Worm (Caenorhabditis elegans) whole organism, L4 larva: ENCODE data around the gene F45E12.5.

Experiments
- F10B5.3 ChIP-seq: sonication (generic microtip); optimal IDR thresholded peaks from 2 replicates; lab custom pipeline; 2016; ENCODE audit warnings: mild to moderate bottlenecking, missing genetic modification characterization, missing compliant biosample characterization
- F44E2.7 ChIP-seq: fragments of 200-800 bp; sonication (Bioruptor generic); IDR thresholded peaks from 2 replicates; pipeline ENCODE4 v2.1.2; 2022; ENCODE audit warnings: missing genetic modification characterization, missing compliant biosample characterization
- F49E8.2 ChIP-seq: sonication (generic microtip); optimal IDR thresholded peaks from 2 replicates; lab custom pipeline; 2016; ENCODE audit warnings: missing compliant biosample characterization, mild to moderate bottlenecking, missing genetic modification characterization, borderline replicate concordance
- R02D3.7 ChIP-seq: fragments of 150-350 bp; sonication (generic microtip); optimal IDR thresholded peaks from 3 replicates; lab custom pipeline; 2014; ENCODE audit warnings: missing biosample characterization, missing genetic modification characterization
- Y105C5A.15 ChIP-seq: fragments of 200-800 bp; sonication (Bioruptor generic); IDR thresholded peaks from 2 replicates; pipeline ENCODE4 v1.3.6; 2022; ENCODE audit warnings: missing genetic modification characterization, missing compliant biosample characterization
- Y48G9A.11 ChIP-seq: fragments of 200-800 bp; sonication (Bioruptor generic); IDR thresholded peaks from 2 replicates; pipeline ENCODE4 v1.3.6; 2022; ENCODE audit warnings: missing genetic modification reagents, missing genetic modification characterization, missing compliant biosample characterization
- ZK337.2 ChIP-seq: fragments of 200-800 bp; sonication (Bioruptor generic); IDR thresholded peaks from 2 replicates; pipeline ENCODE4 v1.3.6; 2022; ENCODE audit warnings: missing genetic modification reagents, missing genetic modification characterization, missing compliant biosample characterization
- aha-1 ChIP-seq: fragments of 150-350 bp; peaks from one replicate; lab custom pipeline; 2014; ENCODE audit warnings: missing biosample characterization, missing genetic modification characterization
- attf-4 ChIP-seq: sonication (generic microtip); optimal IDR thresholded peaks from 3 replicates; lab custom pipeline; 2017; ENCODE audit warnings: missing biosample characterization, missing genetic modification characterization
- ceh-20 ChIP-seq: fragments of 200-800 bp; sonication (Bioruptor generic); IDR thresholded peaks from 2 replicates; pipeline ENCODE4 v1.3.6; 2022; ENCODE audit warnings: missing genetic modification reagents, missing genetic modification characterization, missing compliant biosample characterization
- ceh-28 ChIP-seq: fragments of 150-350 bp; optimal IDR thresholded peaks from 2 replicates; lab custom pipeline; 2014; ENCODE audit warnings: missing biosample characterization, missing genetic modification reagents, missing genetic modification characterization
- ceh-82 ChIP-seq: sonication (generic microtip); optimal IDR thresholded peaks from 2 replicates; lab custom pipeline; 2017; ENCODE audit warnings: missing biosample characterization, missing genetic modification characterization
- ces-1 ChIP-seq: fragments of 150-350 bp; sonication (generic microtip); optimal IDR thresholded peaks from 4 replicates; lab custom pipeline; 2014; ENCODE audit warnings: missing biosample characterization, missing genetic modification reagents, missing genetic modification characterization
- daf-12 ChIP-seq: fragments of 150-350 bp; optimal IDR thresholded peaks from 2 replicates; lab custom pipeline; 2014; ENCODE audit warnings: missing biosample characterization, missing genetic modification reagents, missing genetic modification characterization
- daf-8 ChIP-seq: fragments of 200-800 bp; sonication (Bioruptor generic); IDR thresholded peaks from 2 replicates; pipeline ENCODE4 v1.3.6; 2022; ENCODE audit warnings: missing genetic modification characterization, missing compliant biosample characterization
- dmd-6 ChIP-seq: fragments of 200-800 bp; sonication (Bioruptor generic); IDR thresholded peaks from 2 replicates; pipeline ENCODE4 v1.3.6; 2022; ENCODE audit warnings: missing genetic modification reagents, missing genetic modification characterization, missing compliant biosample characterization
- dmd-8 ChIP-seq: fragments of 200-800 bp; sonication (Bioruptor generic); IDR thresholded peaks from 2 replicates; pipeline ENCODE4 v1.3.6; 2022; ENCODE audit warnings: missing genetic modification characterization, missing compliant biosample characterization
- dmd-9 ChIP-seq: fragments of 200-800 bp; sonication (Bioruptor generic); IDR thresholded peaks from 2 replicates; pipeline ENCODE4 v1.3.6; 2022; ENCODE audit warnings: missing genetic modification reagents, missing genetic modification characterization, missing compliant biosample characterization
- egl-27 ChIP-seq: sonication (generic microtip); optimal IDR thresholded peaks from 3 replicates; lab custom pipeline; 2017; ENCODE audit warnings: missing biosample characterization, missing genetic modification reagents, missing genetic modification characterization
- egl-43 ChIP-seq: fragments of 200-800 bp; sonication (Bioruptor generic); IDR thresholded peaks from 2 replicates; pipeline ENCODE4 v1.3.6; 2022; ENCODE audit warnings: missing genetic modification reagents, missing genetic modification characterization, missing compliant biosample characterization
- hlh-11 ChIP-seq: fragments of 200-800 bp; sonication (Bioruptor generic); optimal IDR thresholded peaks from 2 replicates; lab custom pipeline; 2018; ENCODE audit warnings: mild to moderate bottlenecking, missing genetic modification characterization, missing compliant biosample characterization
- hmg-1.1 ChIP-seq: fragments of 200-800 bp; sonication (Bioruptor generic); IDR thresholded peaks from 2 replicates; pipeline ENCODE4 v1.3.6; 2022; ENCODE audit warnings: missing genetic modification reagents, missing genetic modification characterization, missing compliant biosample characterization
- jun-1 ChIP-seq: fragments of 150-350 bp; optimal IDR thresholded peaks from 2 replicates; lab custom pipeline; 2014; ENCODE audit warnings: missing biosample characterization, missing genetic modification reagents, missing genetic modification characterization
- lim-7 ChIP-seq: fragments of 200-800 bp; sonication (Bioruptor generic); IDR thresholded peaks from 2 replicates; pipeline ENCODE4 v1.3.6; 2022; ENCODE audit warnings: missing genetic modification characterization, missing compliant biosample characterization
- lin-1 ChIP-seq: fragments of 200-800 bp; sonication (Bioruptor generic); IDR thresholded peaks from 2 replicates; pipeline ENCODE4 v1.3.6; 2022; ENCODE audit warnings: missing genetic modification reagents, missing genetic modification characterization, missing compliant biosample characterization
- lin-29 ChIP-seq: fragments of 200-800 bp; sonication (Bioruptor generic); IDR thresholded peaks from 2 replicates; pipeline ENCODE4 v1.3.6; 2022; ENCODE audit warnings: missing genetic modification reagents, missing genetic modification characterization, missing compliant biosample characterization
- madf-9 ChIP-seq: fragments of 200-800 bp; sonication (Bioruptor generic); conservative IDR thresholded peaks from 2 replicates; pipeline ENCODE4 v1.3.6; 2022; ENCODE audit warnings: missing genetic modification reagents, missing genetic modification characterization, missing compliant biosample characterization
- mdl-1 ChIP-seq, 2 experiments: fragments of 150-350 bp in 1 of 2; sonication (generic microtip) in 1 of 2; optimal IDR thresholded peaks; 2 replicates each; lab custom pipeline; 2014 to 2017; ENCODE audit warnings: missing biosample characterization in 2 of 2, missing genetic modification characterization in 2 of 2
- mdt-29 ChIP-seq: fragments of 200-800 bp; sonication (Bioruptor generic); IDR thresholded peaks from 2 replicates; pipeline ENCODE4 v1.3.6; 2022; ENCODE audit warnings: missing genetic modification reagents, missing genetic modification characterization, missing compliant biosample characterization
- mes-2 ChIP-seq: sonication (generic microtip); optimal IDR thresholded peaks from 2 replicates; lab custom pipeline; 2016; ENCODE audit warnings: missing genotype, mild to moderate bottlenecking, missing genetic modification characterization, missing compliant biosample characterization; ENCODE audit not compliant: poor library complexity, severe bottlenecking
- mxl-2 ChIP-seq: fragments of 200-800 bp; sonication (Bioruptor generic); conservative IDR thresholded peaks from 2 replicates; pipeline ENCODE4 v1.3.6; 2022; ENCODE audit warnings: missing genetic modification reagents, missing genetic modification characterization, missing compliant biosample characterization
- mxl-3 ChIP-seq: fragments of 200-800 bp; sonication (Bioruptor generic); optimal IDR thresholded peaks from 2 replicates; lab custom pipeline; 2018; ENCODE audit warnings: mild to moderate bottlenecking, missing genetic modification characterization, missing compliant biosample characterization
- nhr-10 ChIP-seq: fragments of 150-350 bp; optimal IDR thresholded peaks from 2 replicates; lab custom pipeline; 2014; ENCODE audit warnings: missing biosample characterization, missing genetic modification characterization
- nhr-11 ChIP-seq: fragments of 150-350 bp; optimal IDR thresholded peaks from 2 replicates; lab custom pipeline; 2014; ENCODE audit warnings: missing biosample characterization, missing genetic modification characterization
- nhr-111 ChIP-seq: fragments of 200-800 bp; sonication (Bioruptor generic); optimal IDR thresholded peaks from 2 replicates; lab custom pipeline; 2018; ENCODE audit warnings: mild to moderate bottlenecking, missing genetic modification characterization, missing compliant biosample characterization
- nhr-237 ChIP-seq: sonication (generic microtip); optimal IDR thresholded peaks from 2 replicates; lab custom pipeline; 2017; ENCODE audit warnings: missing biosample characterization, missing genetic modification characterization
- nhr-28 ChIP-seq: fragments of 150-350 bp; optimal IDR thresholded peaks from 2 replicates; lab custom pipeline; 2014; ENCODE audit warnings: missing biosample characterization, missing genetic modification characterization
- nhr-41 ChIP-seq: fragments of 200-800 bp; sonication (Bioruptor generic); IDR thresholded peaks from 2 replicates; pipeline ENCODE4 v1.3.6; 2022; ENCODE audit warnings: missing genetic modification reagents, missing genetic modification characterization, missing compliant biosample characterization
- nhr-42 ChIP-seq: fragments of 200-800 bp; sonication (Bioruptor generic); IDR thresholded peaks from 2 replicates; pipeline ENCODE4 v1.3.6; 2022; ENCODE audit warnings: missing genetic modification characterization, missing compliant biosample characterization
- nhr-77 ChIP-seq: fragments of 150-350 bp; optimal IDR thresholded peaks from 2 replicates; lab custom pipeline; 2014; ENCODE audit warnings: missing biosample characterization, missing genetic modification characterization
- rbr-2 ChIP-seq: sonication (generic microtip); optimal IDR thresholded peaks from 2 replicates; lab custom pipeline; 2016; ENCODE audit warnings: missing genotype, missing genetic modification characterization, missing compliant biosample characterization
- set-16 ChIP-seq: fragments of 200-800 bp; sonication (Bioruptor generic); IDR thresholded peaks from 2 replicates; pipeline ENCODE4 v1.3.6; 2022; ENCODE audit warnings: missing genetic modification reagents, missing genetic modification characterization, missing compliant biosample characterization
- skn-1 ChIP-seq: fragments of 150-350 bp; optimal IDR thresholded peaks from 2 replicates; lab custom pipeline; 2014; ENCODE audit warnings: missing biosample characterization, missing genetic modification characterization
- snpc-4 ChIP-seq: fragments of 150-350 bp; optimal IDR thresholded peaks from 2 replicates; lab custom pipeline; 2014; ENCODE audit warnings: missing biosample characterization, missing genetic modification characterization
- spr-1 ChIP-seq: sonication (generic microtip); optimal IDR thresholded peaks from 2 replicates; lab custom pipeline; 2016; ENCODE audit warnings: mild to moderate bottlenecking, missing genetic modification characterization, missing compliant biosample characterization
- tra-1 ChIP-seq: fragments of 200-800 bp; sonication (Bioruptor generic); IDR thresholded peaks from 2 replicates; pipeline ENCODE4 v1.3.6; 2022; ENCODE audit warnings: missing genetic modification reagents, missing genetic modification characterization, missing compliant biosample characterization
- unc-62 ChIP-seq, 3 experiments: fragments of 150-350 bp in 1 of 3; sonication (generic microtip); optimal IDR thresholded peaks in 2 of 3; peaks in 1 of 3; 1 replicate in 1 of 3; 2 replicates in 2 of 3; lab custom pipeline; 2014 to 2017; ENCODE audit warnings: missing biosample characterization in 3 of 3, missing genetic modification characterization in 3 of 3, missing genetic modification reagents in 3 of 3, missing genotype in 1 of 3
- zag-1 ChIP-seq: fragments of 150-350 bp; optimal IDR thresholded peaks from 2 replicates; lab custom pipeline; 2014; ENCODE audit warnings: missing biosample characterization, missing genetic modification characterization
- zfp-2 ChIP-seq: sonication (generic microtip); optimal IDR thresholded peaks from 2 replicates; lab custom pipeline; 2016; ENCODE audit warnings: mild to moderate bottlenecking, missing genetic modification characterization, missing compliant biosample characterization
- zip-11 ChIP-seq: fragments of 200-800 bp; sonication (Bioruptor generic); IDR thresholded peaks from 2 replicates; pipeline ENCODE4 v1.3.6; 2022; ENCODE audit warnings: missing genetic modification characterization, missing compliant biosample characterization
- ztf-11 ChIP-seq: fragments of 150-350 bp; optimal IDR thresholded peaks from 2 replicates; lab custom pipeline; 2014; ENCODE audit warnings: missing biosample characterization, missing genetic modification characterization

Gene F45E12.5

DNA sequence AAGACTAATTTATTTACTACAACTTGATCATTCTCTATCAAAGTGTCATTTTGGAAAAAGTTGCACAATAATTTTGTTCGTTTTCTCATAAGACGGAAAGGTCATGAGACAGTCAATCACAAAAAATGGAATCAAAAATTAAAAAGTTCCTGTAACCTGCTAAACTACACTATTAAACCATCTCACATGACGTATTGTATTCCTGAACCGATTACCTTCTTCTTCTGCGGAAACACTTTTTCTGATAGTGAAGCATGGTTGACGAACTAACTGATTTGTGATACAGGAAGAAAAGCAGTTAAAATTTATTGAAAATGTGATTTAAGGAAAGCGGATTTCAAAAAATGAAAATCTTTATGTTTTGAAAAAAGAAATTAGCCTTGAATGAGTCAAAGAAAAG lies 40.1 kb downstream of the F45E12.5 start:
- TF ChIP-seq dmd-6 (GFP tag; lab: Robert Waterston, UW), result peak; percentile 95
- TF ChIP-seq nhr-28, result peak; percentile 52
- no peak for TF ChIP-seq unc-62 (GFP tag; optimal IDR thresholded peaks at IDR 0.05 in 1 of 2; lab: Kevin White, UChicago)
- TF ChIP-seq unc-62 (tag; optimal IDR thresholded peaks at IDR 0.05; lab: Kevin White, UChicago), result no peak
- TF ChIP-seq hlh-11, result no peak

DNA sequence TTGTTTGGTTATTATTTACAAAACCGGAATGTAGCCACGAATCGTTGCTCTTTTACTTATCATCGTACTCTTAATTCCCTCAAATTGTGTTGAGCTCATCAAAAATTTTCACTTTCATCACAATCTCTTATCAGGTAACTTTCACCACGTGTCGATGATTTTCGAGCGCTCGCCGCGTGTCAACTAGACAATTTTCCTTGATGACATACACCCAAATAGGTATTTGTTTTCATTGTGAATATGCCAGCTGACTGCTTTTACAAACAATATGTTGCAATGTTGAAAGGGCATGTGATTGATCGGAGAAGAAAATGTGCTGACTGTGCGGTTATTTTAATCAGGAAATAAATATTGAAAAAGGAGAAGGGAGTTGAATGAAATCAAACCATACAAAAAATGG lies 45.2 kb downstream of the F45E12.5 start:
- TF ChIP-seq nhr-111 (GFP tag; lab: Kevin White, UChicago) (no peak), hlh-11 (peak; percentile 77), jun-1 (tag; lab: Kevin White, UChicago) (no peak), nhr-11 (tag; lab: Kevin White, UChicago) (no peak), Y105C5A.15 (GFP tag; lab: Robert Waterston, UW) (no peak), zag-1 (tag; lab: Kevin White, UChicago) (no peak), R02D3.7 (tag; lab: Kevin White, UChicago) (no peak), ceh-82 (tag; lab: Kevin White, UChicago) (no peak), aha-1 (tag; lab: Kevin White, UChicago) (no peak), ZK337.2 (GFP tag; lab: Robert Waterston, UW) (no peak), Y48G9A.11 (no peak), daf-8 (GFP tag; lab: Robert Waterston, UW) (no peak), madf-9 (GFP tag; lab: Robert Waterston, UW) (no peak), egl-27 (no peak), nhr-10 (no peak), egl-43 (GFP tag; lab: Robert Waterston, UW) (no peak), dmd-8 (GFP tag; lab: Robert Waterston, UW) (no peak), hmg-1.1 (GFP tag; lab: Robert Waterston, UW) (no peak), F44E2.7 (GFP tag; lab: Robert Waterston, UW) (no peak), nhr-77 (peak; percentile 71), ces-1 (GFP tag; lab: Kevin White, UChicago) (no peak), mxl-3 (GFP tag; lab: Kevin White, UChicago) (peak; percentile 48), mdt-29 (GFP tag; lab: Robert Waterston, UW) (no peak), rbr-2 (tag; lab: Kevin White, UChicago) (no peak), mdl-1 (tag; optimal IDR thresholded peaks at IDR 0.05; lab: Kevin White, UChicago) (peak in 1 of 2 experiments; percentile 68), attf-4 (no peak), ceh-28 (no peak), snpc-4 (tag; lab: Kevin White, UChicago) (no peak), set-16 (GFP tag; lab: Robert Waterston, UW) (no peak), daf-12 (tag; lab: Kevin White, UChicago) (no peak), lin-29 (GFP tag; lab: Robert Waterston, UW) (no peak), zip-11 (GFP tag; lab: Robert Waterston, UW) (no peak), lin-1 (GFP tag; lab: Robert Waterston, UW) (no peak), F49E8.2 (tag; lab: Kevin White, UChicago) (no peak), ceh-20 (GFP tag; lab: Robert Waterston, UW) (no peak), ztf-11 (tag; lab: Kevin White, UChicago) (no peak), skn-1 (tag; lab: Kevin White, UChicago) (no peak), dmd-9 (GFP tag; lab: Robert Waterston, UW) (no peak), mxl-2 (GFP tag; lab: Robert Waterston, UW) (no peak), tra-1 (no peak), mes-2 (no peak), spr-1 (tag; lab: Kevin White, UChicago) (no peak), nhr-41 (GFP tag; lab: Robert Waterston, UW) (no peak), nhr-237 (no peak), F10B5.3 (tag; lab: Kevin White, UChicago) (no peak), zfp-2 (no peak), lim-7 (GFP tag; lab: Robert Waterston, UW) (no peak), nhr-42 (GFP tag; lab: Robert Waterston, UW) (no peak)
